Fruit fly (Drosophila melanogaster) whole organism, pupa: ENCODE results near the gene TTLL4A.

Source experiments
- CG8301 ChIP-seq: fragments of 200-800 bp; sonication (Bioruptor generic); optimal IDR thresholded peaks from 2 replicates; lab custom pipeline; 2018; ENCODE audit warnings: missing biosample characterization, mild to moderate bottlenecking, missing genetic modification characterization
- fd96Ca ChIP-seq: fragments of 200-800 bp; sonication (Bioruptor generic); IDR thresholded peaks from 3 replicates; pipeline ENCODE4 v1.3.6; 2022; ENCODE audit warnings: missing biosample characterization, missing genetic modification characterization

DNA sequence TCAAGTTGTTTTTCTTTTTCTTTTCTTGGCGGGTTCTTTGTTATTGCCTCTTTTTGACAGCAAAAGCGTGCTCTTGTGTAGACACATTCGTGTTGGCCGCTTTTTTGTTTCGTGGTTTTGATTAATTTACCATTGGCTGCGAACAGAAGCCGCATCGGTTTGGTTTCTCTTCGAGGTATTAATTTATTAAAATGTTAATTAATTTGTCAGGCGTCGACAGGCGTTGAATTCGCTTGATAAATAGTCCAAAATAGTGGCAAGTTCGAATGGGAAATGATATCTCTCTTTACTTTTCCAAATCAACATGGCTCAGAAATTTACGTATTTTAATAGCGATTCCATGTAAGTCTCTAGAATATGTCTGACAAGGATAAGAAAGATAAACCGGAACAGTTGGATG lies 45.3 kb downstream of the TTLL4A start, which contains the start of gene CG18666:
- TF ChIP-seq CG8301 (no peak), fd96Ca (no peak)
